Worm (Caenorhabditis elegans) whole organism, early embryonic: ENCODE measurements around the gene tsp-12.

Experiments used
- F13C5.2 ChIP-seq: sonication (generic microtip); optimal IDR thresholded peaks from 2 replicates; lab custom pipeline; 2017; ENCODE audit warnings: mild to moderate bottlenecking, missing genetic modification characterization, inconsistent platforms, missing compliant biosample characterization
- aly-1 ChIP-seq: sonication (generic microtip); optimal IDR thresholded peaks from 2 replicates; lab custom pipeline; 2016; ENCODE audit warnings: missing genetic modification characterization, missing compliant biosample characterization
- ama-1 ChIP-seq: fragments of 150-350 bp; optimal IDR thresholded peaks from 2 replicates; lab custom pipeline; 2014
- ceh-13 ChIP-seq: fragments of 200-800 bp; sonication (Bioruptor generic); optimal IDR thresholded peaks from 2 replicates; lab custom pipeline; 2018; ENCODE audit warnings: mild to moderate bottlenecking, missing genetic modification characterization, missing compliant biosample characterization
- ceh-36 ChIP-seq: sonication (generic microtip); optimal IDR thresholded peaks from 2 replicates; lab custom pipeline; 2016; ENCODE audit warnings: missing genetic modification characterization, inconsistent platforms, missing compliant biosample characterization
- flt-1 ChIP-seq: fragments of 200-800 bp; sonication (Bioruptor generic); IDR thresholded peaks from 2 replicates; pipeline ENCODE4 v1.3.6; 2022; ENCODE audit warnings: missing genetic modification characterization, missing compliant biosample characterization
- hmbx-1 ChIP-seq: sonication (generic microtip); optimal IDR thresholded peaks from 2 replicates; lab custom pipeline; 2016; ENCODE audit warnings: mild to moderate bottlenecking, missing genetic modification characterization, missing compliant biosample characterization
- pes-1 ChIP-seq: fragments of 200-800 bp; sonication (Bioruptor generic); IDR thresholded peaks from 2 replicates; pipeline ENCODE4 v1.3.6; 2022; ENCODE audit warnings: missing genetic modification reagents, missing genetic modification characterization, missing compliant biosample characterization
- scrt-1 ChIP-seq: fragments of 200-800 bp; sonication (Bioruptor generic); IDR thresholded peaks from 2 replicates; pipeline ENCODE4 v1.3.6; 2022; ENCODE audit warnings: missing genetic modification characterization, missing compliant biosample characterization
- sea-1 ChIP-seq: fragments of 200-800 bp; sonication (Bioruptor generic); conservative IDR thresholded peaks from 2 replicates; pipeline ENCODE4 v1.3.6; 2022; ENCODE audit warnings: missing genetic modification characterization, missing compliant biosample characterization
- tra-4 ChIP-seq: sonication (generic microtip); optimal IDR thresholded peaks from 2 replicates; lab custom pipeline; 2017; ENCODE audit warnings: missing genetic modification characterization, missing compliant biosample characterization

- TF ChIP-seq tra-4 (tag; lab: Kevin White, UChicago) (no peak), pes-1 (GFP tag; lab: Robert Waterston, UW) (no peak), ceh-36 (tag; lab: Kevin White, UChicago) (no peak), scrt-1 (GFP tag; lab: Robert Waterston, UW) (no peak), ama-1 (lab: Kevin White, UChicago) (no peak), hmbx-1 (no peak), aly-1 (no peak), flt-1 (GFP tag; lab: Robert Waterston, UW) (no peak), ceh-13 (GFP tag; lab: Kevin White, UChicago) (no peak), sea-1 (GFP tag; lab: Robert Waterston, UW) (no peak), F13C5.2 (tag; lab: Kevin White, UChicago) (no peak)
These were observed 39.0 kb downstream of the tsp-12 start, which contains the start of gene spch-1 for ce11 chrIV:10111441-10111840.
